Worm (Caenorhabditis elegans): Measurements from ENCODE around the gene srw-42.

- TF ChIP-seq ama-1 (optimal IDR thresholded peaks at IDR 0.05) (no peak), ceh-36 (tag; optimal IDR thresholded peaks at IDR 0.05) (no peak), hnd-1 (tag; optimal IDR thresholded peaks at IDR 0.05) (no peak), pes-1 (GFP tag; IDR thresholded peaks at IDR 0.05) (no peak), ets-7 (tag; optimal IDR thresholded peaks at IDR 0.05) (no peak), scrt-1 (GFP tag; IDR thresholded peaks at IDR 0.05) (no peak), B0310.2 (tag; optimal IDR thresholded peaks at IDR 0.05) (no peak), flt-1 (GFP tag; IDR thresholded peaks at IDR 0.05) (no peak), aly-1 (tag; optimal IDR thresholded peaks at IDR 0.05) (no peak), hmbx-1 (tag; optimal IDR thresholded peaks at IDR 0.05) (no peak), tbx-37 (GFP tag; conservative IDR thresholded peaks at IDR 0.05) (no peak), sea-1 (GFP tag; conservative IDR thresholded peaks at IDR 0.05) (no peak)
Observed at ce11 chrV:16735518-16735917, 41.9 kb upstream of the srw-42 start, which contains the start of the genes clec-38 and clec-34.
